Worm (Caenorhabditis elegans): ENCODE data around the gene col-43.

- TF ChIP-seq him-1 (tag; optimal IDR thresholded peaks at IDR 0.05), result no peak
- TF ChIP-seq dao-5 (tag; optimal IDR thresholded peaks at IDR 0.05), result no peak
Observed at ce11 chrV:8058359-8058758, 7.6 kb upstream of the col-43 start, which contains the start of gene str-138.
